Worm (Caenorhabditis elegans) whole organism, L1 larva: ENCODE results near the gene bca-1.

ENCODE experiments used
- C04F5.9 ChIP-seq: sonication (generic microtip); optimal IDR thresholded peaks from 2 replicates; lab custom pipeline; 2016; ENCODE audit warnings: missing genetic modification characterization, missing compliant biosample characterization
- F16B12.6 ChIP-seq: fragments of 150-350 bp; optimal IDR thresholded peaks from 2 replicates; lab custom pipeline; 2014; ENCODE audit warnings: missing biosample characterization, missing genetic modification characterization
- Y116A8C.19 ChIP-seq: sonication (generic microtip); optimal IDR thresholded peaks from 2 replicates; lab custom pipeline; 2016; ENCODE audit warnings: missing compliant biosample characterization, missing genetic modification characterization, borderline replicate concordance
- aha-1 ChIP-seq: fragments of 150-350 bp; optimal IDR thresholded peaks from 2 replicates; lab custom pipeline; 2014; ENCODE audit warnings: missing biosample characterization, missing genetic modification characterization
- aly-2 ChIP-seq: fragments of 150-350 bp; optimal IDR thresholded peaks from 2 replicates; lab custom pipeline; 2014; ENCODE audit warnings: missing biosample characterization, missing genetic modification characterization
- ama-1 ChIP-seq: fragments of 150-350 bp; optimal IDR thresholded peaks from 2 replicates; lab custom pipeline; 2014
- blmp-1 ChIP-seq: fragments of 150-350 bp; optimal IDR thresholded peaks from 2 replicates; lab custom pipeline; 2014; ENCODE audit warnings: missing biosample characterization, missing genetic modification characterization
- ceh-63 ChIP-seq: fragments of 200-800 bp; sonication (Bioruptor generic); optimal IDR thresholded peaks from 2 replicates; lab custom pipeline; 2018; ENCODE audit warnings: mild to moderate bottlenecking, missing genetic modification characterization, missing compliant biosample characterization
- ceh-8 ChIP-seq: fragments of 200-800 bp; sonication (Bioruptor generic); optimal IDR thresholded peaks from 2 replicates; lab custom pipeline; 2018; ENCODE audit warnings: mild to moderate bottlenecking, missing genetic modification characterization, moderate library complexity, missing compliant biosample characterization
- ceh-82 ChIP-seq, 3 experiments: fragments of 150-350 bp in 1 of 3; sonication (generic microtip) in 2 of 3; optimal IDR thresholded peaks; 2 replicates each; lab custom pipeline; 2014 to 2017; ENCODE audit warnings: missing biosample characterization in 3 of 3, missing genetic modification characterization in 3 of 3
- ceh-88 ChIP-seq: fragments of 200-800 bp; sonication (Bioruptor generic); IDR thresholded peaks from 2 replicates; pipeline ENCODE4 v1.3.6; 2022; ENCODE audit warnings: missing genetic modification characterization, missing compliant biosample characterization
- ceh-90 ChIP-seq: sonication (generic microtip); optimal IDR thresholded peaks from 2 replicates; lab custom pipeline; 2016; ENCODE audit warnings: missing genetic modification characterization, missing compliant biosample characterization
- ces-1 ChIP-seq: fragments of 150-350 bp; optimal IDR thresholded peaks from 2 replicates; lab custom pipeline; 2014; ENCODE audit warnings: missing biosample characterization, missing genetic modification reagents, missing genetic modification characterization
- dpl-1 ChIP-seq, 3 experiments: fragments of 150-350 bp in 2 of 3; sonication (generic microtip) in 1 of 3; optimal IDR thresholded peaks; 2 replicates each; lab custom pipeline; 2014 to 2017; ENCODE audit warnings: missing biosample characterization in 3 of 3, missing genetic modification characterization in 3 of 3, missing genetic modification reagents in 3 of 3
- dsc-1 ChIP-seq: sonication (generic microtip); optimal IDR thresholded peaks from 2 replicates; lab custom pipeline; 2016; ENCODE audit warnings: mild to moderate bottlenecking, missing genetic modification characterization, missing compliant biosample characterization
- efl-1 ChIP-seq, 4 experiments: fragments of 150-350 bp; optimal IDR thresholded peaks in 3 of 4; peaks in 1 of 4; 1 replicate in 1 of 4; 2 replicates in 3 of 4; lab custom pipeline; 2014; ENCODE audit warnings: missing biosample characterization in 2 of 4, missing genetic modification characterization in 2 of 4, missing genetic modification reagents in 2 of 4
- egl-27 ChIP-seq, 2 experiments: fragments of 150-350 bp in 1 of 2; sonication (generic microtip); optimal IDR thresholded peaks; 3 replicates each; lab custom pipeline; 2017 to 2018; ENCODE audit warnings: missing biosample characterization in 2 of 2, missing genetic modification characterization in 2 of 2, missing genetic modification reagents in 2 of 2
- elt-3 ChIP-seq, 6 experiments: fragments of 150-350 bp in 1 of 6; sonication (generic microtip); optimal IDR thresholded peaks; 2 replicates each; lab custom pipeline; 2017 to 2018; ENCODE audit warnings: missing biosample characterization in 6 of 6, missing genetic modification characterization in 6 of 6, inconsistent platforms in 1 of 6
- ets-5 ChIP-seq: fragments of 200-800 bp; sonication (Bioruptor generic); IDR thresholded peaks from 2 replicates; pipeline ENCODE4 v1.3.6; 2022; ENCODE audit warnings: missing genetic modification characterization, missing compliant biosample characterization
- fkh-10 ChIP-seq: sonication (generic microtip); optimal IDR thresholded peaks from 2 replicates; lab custom pipeline; 2017; ENCODE audit warnings: missing biosample characterization, missing genetic modification reagents, missing genetic modification characterization
- fkh-4 ChIP-seq: sonication (generic microtip); optimal IDR thresholded peaks from 2 replicates; lab custom pipeline; 2016; ENCODE audit warnings: missing compliant biosample characterization, missing genetic modification characterization, borderline replicate concordance
- fos-1 ChIP-seq: fragments of 150-350 bp; optimal IDR thresholded peaks from 2 replicates; lab custom pipeline; 2014; ENCODE audit warnings: missing biosample characterization, missing genetic modification characterization
- grh-1 ChIP-seq: fragments of 200-800 bp; sonication (Bioruptor generic); IDR thresholded peaks from 2 replicates; pipeline ENCODE4 v1.3.6; 2022; ENCODE audit warnings: missing genetic modification reagents, missing genetic modification characterization, missing compliant biosample characterization
- hlh-17 ChIP-seq: fragments of 200-800 bp; sonication (Bioruptor generic); optimal IDR thresholded peaks from 2 replicates; lab custom pipeline; 2018; ENCODE audit warnings: missing genetic modification characterization, mild to moderate bottlenecking, missing compliant biosample characterization, moderate library complexity, borderline replicate concordance
- hpl-2 ChIP-seq: fragments of 150-350 bp; optimal IDR thresholded peaks from 2 replicates; lab custom pipeline; 2014; ENCODE audit warnings: missing biosample characterization, missing genetic modification reagents, missing genetic modification characterization
- irx-1 ChIP-seq: sonication (generic microtip); optimal IDR thresholded peaks from 2 replicates; lab custom pipeline; 2016; ENCODE audit warnings: missing genetic modification characterization, missing compliant biosample characterization
- isw-1 ChIP-seq: fragments of 200-800 bp; sonication (Bioruptor generic); IDR thresholded peaks from 2 replicates; pipeline ENCODE4 v1.3.6; 2022; ENCODE audit warnings: missing genetic modification characterization, missing compliant biosample characterization
- lin-13 ChIP-seq: fragments of 150-350 bp; optimal IDR thresholded peaks from 2 replicates; lab custom pipeline; 2014; ENCODE audit warnings: missing biosample characterization, missing genetic modification reagents, missing genetic modification characterization
- lin-39 ChIP-seq: fragments of 150-350 bp; optimal IDR thresholded peaks from 2 replicates; lab custom pipeline; 2014; ENCODE audit warnings: missing biosample characterization, missing genetic modification reagents, missing genetic modification characterization
- mep-1 ChIP-seq: fragments of 150-350 bp; optimal IDR thresholded peaks from 2 replicates; lab custom pipeline; 2014; ENCODE audit warnings: missing biosample characterization, missing genetic modification characterization
- nhr-11 ChIP-seq: fragments of 150-350 bp; optimal IDR thresholded peaks from 2 replicates; lab custom pipeline; 2014; ENCODE audit warnings: missing biosample characterization, missing genetic modification characterization
- nhr-20 ChIP-seq: sonication (generic microtip); optimal IDR thresholded peaks from 2 replicates; lab custom pipeline; 2016; ENCODE audit warnings: mild to moderate bottlenecking, missing genetic modification characterization, missing compliant biosample characterization
- nhr-47 ChIP-seq: sonication (generic microtip); optimal IDR thresholded peaks from 2 replicates; lab custom pipeline; 2016; ENCODE audit warnings: mild to moderate bottlenecking, missing genetic modification characterization, moderate library complexity, missing compliant biosample characterization
- nhr-77 ChIP-seq: fragments of 150-350 bp; optimal IDR thresholded peaks from 2 replicates; lab custom pipeline; 2014; ENCODE audit warnings: missing biosample characterization, missing genetic modification characterization
- nhr-84 ChIP-seq: sonication (generic microtip); optimal IDR thresholded peaks from 2 replicates; lab custom pipeline; 2017; ENCODE audit warnings: missing biosample characterization, missing genetic modification characterization
- nhr-85 ChIP-seq: sonication (generic microtip); peaks from one replicate; lab custom pipeline; 2016; ENCODE audit warnings: missing genetic modification characterization, inconsistent platforms, missing compliant biosample characterization
- nhr-90 ChIP-seq: sonication (generic microtip); optimal IDR thresholded peaks from 2 replicates; lab custom pipeline; 2016; ENCODE audit warnings: mild to moderate bottlenecking, missing genetic modification characterization, missing compliant biosample characterization; ENCODE audit not compliant: poor library complexity
- pqm-1 ChIP-seq: sonication (generic microtip); optimal IDR thresholded peaks from 3 replicates; lab custom pipeline; 2017; ENCODE audit warnings: missing biosample characterization, missing genetic modification characterization
- skn-1 ChIP-seq: fragments of 150-350 bp; optimal IDR thresholded peaks from 2 replicates; lab custom pipeline; 2014; ENCODE audit warnings: missing biosample characterization, missing genetic modification characterization
- snpc-4 ChIP-seq: fragments of 150-350 bp; optimal IDR thresholded peaks from 2 replicates; lab custom pipeline; 2014; ENCODE audit warnings: missing biosample characterization, missing genetic modification characterization
- sptf-1 ChIP-seq: fragments of 150-350 bp; optimal IDR thresholded peaks from 2 replicates; lab custom pipeline; 2014; ENCODE audit warnings: missing biosample characterization, missing genetic modification characterization
- sup-37 ChIP-seq: fragments of 200-800 bp; sonication (Bioruptor generic); optimal IDR thresholded peaks from 2 replicates; lab custom pipeline; 2018; ENCODE audit warnings: mild to moderate bottlenecking, missing genetic modification characterization, missing compliant biosample characterization
- tbx-2 ChIP-seq: sonication (generic microtip); optimal IDR thresholded peaks from 2 replicates; lab custom pipeline; 2016; ENCODE audit warnings: missing genetic modification characterization, missing compliant biosample characterization
- unc-30 ChIP-seq: sonication (generic microtip); optimal IDR thresholded peaks from 2 replicates; lab custom pipeline; 2017; ENCODE audit warnings: missing biosample characterization, missing genetic modification characterization
- vab-15 ChIP-seq: sonication (generic microtip); optimal IDR thresholded peaks from 2 replicates; lab custom pipeline; 2017; ENCODE audit warnings: missing genotype, mild to moderate bottlenecking, missing genetic modification characterization, missing compliant biosample characterization
- zag-1 ChIP-seq: fragments of 150-350 bp; optimal IDR thresholded peaks from 2 replicates; lab custom pipeline; 2014; ENCODE audit warnings: missing biosample characterization, missing genetic modification characterization
- zip-4 ChIP-seq: fragments of 200-800 bp; sonication (Bioruptor generic); optimal IDR thresholded peaks from 2 replicates; lab custom pipeline; 2018; ENCODE audit warnings: mild to moderate bottlenecking, missing genetic modification characterization, moderate library complexity, missing compliant biosample characterization

Gene bca-1

ce11 chrX:6207687-6208088 is 3.1 kb upstream of the bca-1 start, which contains the start of gene T13C5.6 (continued):
- TF ChIP-seq efl-1 (optimal IDR thresholded peaks at IDR 0.05; lab: Kevin White, UChicago) (peak; percentile 64 to 66), efl-1 (GFP tag; optimal IDR thresholded peaks at IDR 0.05 in 1 of 2; lab: Kevin White, UChicago) (peak; percentile 52 to 96), ceh-82 (tag; optimal IDR thresholded peaks at IDR 0.05; lab: Kevin White, UChicago) (peak; percentile 52 to 85 (median 81)), ama-1 (no peak), hlh-17 (GFP tag; lab: Kevin White, UChicago) (no peak), fkh-4 (tag; lab: Kevin White, UChicago) (peak; percentile 77), lin-39 (tag; lab: Kevin White, UChicago) (peak; percentile 72), C04F5.9 (tag; lab: Kevin White, UChicago) (peak; percentile 63), isw-1 (GFP tag; lab: Robert Waterston, UW) (peak; percentile 70), nhr-77 (tag; lab: Kevin White, UChicago) (peak; percentile 84), skn-1 (tag; lab: Kevin White, UChicago) (peak; percentile 86), zip-4 (GFP tag; lab: Kevin White, UChicago) (peak; percentile 63), ceh-8 (GFP tag; lab: Kevin White, UChicago) (peak; percentile 78), irx-1 (tag; lab: Kevin White, UChicago) (peak; percentile 88), nhr-11 (no peak), ceh-88 (peak; percentile 64), nhr-84 (no peak), nhr-20 (peak; percentile 93), dpl-1 (GFP tag; optimal IDR thresholded peaks at IDR 0.05; lab: Kevin White, UChicago) (peak in 2 of 3 experiments; percentile 44 to 45), grh-1 (GFP tag; lab: Robert Waterston, UW) (peak; percentile 59), elt-3 (tag; optimal IDR thresholded peaks at IDR 0.05; lab: Kevin White, UChicago) (peak in 3 of 6 experiments; percentile 10 to 61 (median 60)), snpc-4 (tag; lab: Kevin White, UChicago) (peak; percentile 57), egl-27 (tag; optimal IDR thresholded peaks at IDR 0.05; lab: Kevin White, UChicago) (no peak), fos-1 (peak; percentile 67), vab-15 (peak; percentile 66), nhr-47 (tag; lab: Kevin White, UChicago) (peak; percentile 94)

ce11 chrX:6206305-6206704 is 1.8 kb upstream of the bca-1 start, which contains the start of gene mtp-18:
Gene mtp-18 (minus strand): TSS chrX:6206405.
- no peak for TF ChIP-seq dpl-1 (GFP tag; optimal IDR thresholded peaks at IDR 0.05; lab: Kevin White, UChicago)
- no peak for TF ChIP-seq nhr-11
- no peak for TF ChIP-seq hpl-2 (GFP tag; lab: Kevin White, UChicago)
- TF ChIP-seq fkh-4 (tag; lab: Kevin White, UChicago): no peak
- TF ChIP-seq aly-2: no peak
- TF ChIP-seq nhr-90 (tag; lab: Kevin White, UChicago): no peak
- no peak for TF ChIP-seq sup-37 (GFP tag; lab: Kevin White, UChicago)
- no peak for TF ChIP-seq pqm-1
- TF ChIP-seq dsc-1 (tag; lab: Kevin White, UChicago): no peak
- TF ChIP-seq snpc-4 (tag; lab: Kevin White, UChicago): no peak
- TF ChIP-seq vab-15: no peak
- TF ChIP-seq nhr-85 (tag; lab: Kevin White, UChicago): no peak
- TF ChIP-seq F16B12.6: no peak

DNA sequence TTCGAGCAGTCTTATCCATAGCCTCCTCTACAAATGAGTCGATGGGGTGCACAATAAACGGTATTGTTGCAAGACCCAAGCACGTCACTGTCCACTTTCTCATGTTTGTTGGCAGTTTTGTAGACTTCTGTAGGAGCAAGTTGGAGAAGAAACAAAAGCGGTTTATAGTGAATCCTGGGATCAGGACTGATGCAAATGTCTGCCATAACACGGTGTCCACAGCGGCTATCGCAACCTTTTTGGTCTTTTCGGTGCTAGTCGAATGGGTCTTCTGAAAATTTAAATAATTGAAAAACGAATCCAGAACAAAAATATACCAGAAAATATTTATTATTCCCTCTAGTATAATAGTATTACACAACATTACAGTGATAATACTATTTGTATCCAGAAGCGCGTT is 779 bp upstream of the bca-1 start:
- TF ChIP-seq tbx-2 (tag; lab: Kevin White, UChicago) (no peak), aha-1 (no peak), snpc-4 (tag; lab: Kevin White, UChicago) (no peak), ceh-88 (no peak), unc-30 (tag; lab: Kevin White, UChicago) (no peak), ceh-90 (no peak), sptf-1 (tag; lab: Kevin White, UChicago) (no peak), ets-5 (no peak), mep-1 (tag; lab: Kevin White, UChicago) (no peak), ces-1 (GFP tag; lab: Kevin White, UChicago) (no peak), fkh-10 (GFP tag; lab: Kevin White, UChicago) (no peak), ceh-63 (GFP tag; lab: Kevin White, UChicago) (no peak), lin-13 (GFP tag; lab: Kevin White, UChicago) (no peak), blmp-1 (tag; lab: Kevin White, UChicago) (no peak), nhr-85 (tag; lab: Kevin White, UChicago) (no peak), Y116A8C.19 (tag; lab: Kevin White, UChicago) (no peak), F16B12.6 (no peak), zag-1 (no peak)
